Worm (Caenorhabditis elegans): ENCODE data around the gene T20F7.3.

- TF ChIP-seq unc-62 (GFP tag; optimal IDR thresholded peaks at IDR 0.05) (no peak), madf-6 (GFP tag; IDR thresholded peaks at IDR 0.05) (no peak), him-1 (tag; optimal IDR thresholded peaks at IDR 0.05) (no peak), F57C9.4 (tag; optimal IDR thresholded peaks at IDR 0.05) (no peak), tlf-1 (GFP tag; optimal IDR thresholded peaks at IDR 0.05) (no peak), Y67H2A.10 (GFP tag; conservative IDR thresholded peaks at IDR 0.05) (no peak), Y56A3A.18 (GFP tag; IDR thresholded peaks at IDR 0.05) (no peak), F37B4.10 (GFP tag; IDR thresholded peaks at IDR 0.05) (no peak), ztf-18 (tag; optimal IDR thresholded peaks at IDR 0.05) (no peak), B0035.1 (tag; optimal IDR thresholded peaks at IDR 0.05) (no peak)
These were observed 43.3 kb upstream of the T20F7.3 start for ce11 chrX:16816854-16817253.
